Fruit fly (Drosophila melanogaster) whole organism, embryonic: ENCODE results near the gene par-6.

ENCODE experiments used
- Aef1 ChIP-seq: fragments of 200-800 bp; sonication (Bioruptor generic); IDR thresholded peaks from 3 replicates; pipeline ENCODE4 v1.3.6; 2022; ENCODE audit warnings: missing biosample characterization, missing genetic modification characterization
- Atf-2 ChIP-seq: fragments of 200-800 bp; sonication (Bioruptor generic); optimal IDR thresholded peaks from 2 replicates; lab custom pipeline; 2016; ENCODE audit warnings: missing biosample characterization, missing genetic modification characterization
- Atf3 ChIP-seq: fragments of 200-800 bp; sonication (Bioruptor generic); optimal IDR thresholded peaks from 3 replicates; lab custom pipeline; 2016; ENCODE audit warnings: missing biosample characterization, missing genetic modification characterization
- Awh ChIP-seq: fragments of 200-800 bp; sonication (Bioruptor generic); IDR thresholded peaks from 2 replicates; pipeline ENCODE4, ENCODE4 v1.3.6; 2022; ENCODE audit warnings: missing biosample characterization, missing genetic modification characterization
- Bgb ChIP-seq: fragments of 200-800 bp; sonication (Bioruptor generic); IDR thresholded peaks from 2 replicates; pipeline ENCODE4 v1.3.6; 2022; ENCODE audit warnings: missing biosample characterization, missing genetic modification characterization; ENCODE audit not compliant: partially characterized antibody
- CG10274 ChIP-seq: fragments of 200-800 bp; sonication (Bioruptor generic); optimal IDR thresholded peaks from 3 replicates; lab custom pipeline; 2017; ENCODE audit warnings: missing biosample characterization, mild to moderate bottlenecking, missing genetic modification characterization
- CG10321 ChIP-seq: fragments of 200-800 bp; sonication (Bioruptor generic); IDR thresholded peaks from 2 replicates; pipeline ENCODE4 v1.3.6; 2022; ENCODE audit warnings: missing biosample characterization, missing genetic modification characterization
- CG11247 ChIP-seq: fragments of 200-800 bp; sonication (Bioruptor generic); IDR thresholded peaks from 2 replicates; pipeline ENCODE4 v1.3.6; 2022; ENCODE audit warnings: missing biosample characterization, missing genetic modification characterization
- CG11456 ChIP-seq: fragments of 200-800 bp; sonication (Bioruptor generic); IDR thresholded peaks from 3 replicates; pipeline ENCODE4 v1.3.6; 2022; ENCODE audit warnings: missing biosample characterization, missing genetic modification characterization
- CG11504 ChIP-seq: fragments of 200-800 bp; sonication (Bioruptor generic); optimal IDR thresholded peaks from 3 replicates; lab custom pipeline; 2019; ENCODE audit warnings: missing biosample characterization, mild to moderate bottlenecking, missing genetic modification characterization, moderate library complexity
- CG12299 ChIP-seq: fragments of 200-800 bp; sonication (Bioruptor generic); optimal IDR thresholded peaks from 2 replicates; lab custom pipeline; 2018; ENCODE audit warnings: missing biosample characterization, mild to moderate bottlenecking, missing genetic modification characterization
- CG13424 ChIP-seq: fragments of 200-800 bp; sonication (Bioruptor generic); optimal IDR thresholded peaks from 2 replicates; lab custom pipeline; 2019; ENCODE audit warnings: missing biosample characterization, mild to moderate bottlenecking, missing genetic modification characterization, moderate library complexity
- CG18262 ChIP-seq: fragments of 200-800 bp; optimal IDR thresholded peaks from 3 replicates; lab custom pipeline; 2019; ENCODE audit warnings: missing biosample characterization, mild to moderate bottlenecking, missing genetic modification characterization, moderate library complexity
- CG32532 ChIP-seq: fragments of 200-800 bp; sonication (Bioruptor generic); IDR thresholded peaks from 2 replicates; pipeline ENCODE4 v1.3.6; 2022; ENCODE audit warnings: missing biosample characterization, missing genetic modification characterization
- CG3726 ChIP-seq: fragments of 200-800 bp; sonication (Bioruptor generic); IDR thresholded peaks from 3 replicates; pipeline ENCODE4, ENCODE4 v1.3.6; 2022; ENCODE audit warnings: missing biosample characterization, missing genetic modification characterization
- CG3838 ChIP-seq: fragments of 200-800 bp; sonication (Bioruptor generic); optimal IDR thresholded peaks from 3 replicates; lab custom pipeline; 2016; ENCODE audit warnings: missing biosample characterization, missing genetic modification characterization
- CG6254 ChIP-seq: fragments of 200-800 bp; sonication (Bioruptor generic); optimal IDR thresholded peaks from 3 replicates; lab custom pipeline; 2017; ENCODE audit warnings: mild to moderate bottlenecking, missing biosample characterization, missing genetic modification reagents, missing genetic modification characterization
- CG6813 ChIP-seq: fragments of 200-800 bp; sonication (Bioruptor generic); optimal IDR thresholded peaks from 2 replicates; lab custom pipeline; 2017; ENCODE audit warnings: missing biosample characterization, missing genetic modification characterization, mild to moderate bottlenecking, moderate library complexity, missing genetic modification reagents
- CTCF ChIP-seq: fragments of 200-800 bp; sonication (Bioruptor generic); optimal IDR thresholded peaks from 2 replicates; lab custom pipeline; 2017; ENCODE audit warnings: missing biosample characterization, mild to moderate bottlenecking, missing genetic modification characterization, moderate library complexity
- ERR ChIP-seq: fragments of 200-800 bp; sonication (Bioruptor generic); optimal IDR thresholded peaks from 2 replicates; lab custom pipeline; 2016; ENCODE audit warnings: missing biosample characterization, missing genetic modification characterization
- GATAe ChIP-seq: fragments of 200-800 bp; sonication (Bioruptor generic); conservative IDR thresholded peaks from 2 replicates; pipeline ENCODE4 v1.3.6; 2022; ENCODE audit warnings: missing biosample characterization, missing genetic modification characterization
- HLHmδ ChIP-seq: fragments of 200-800 bp; sonication (Bioruptor generic); optimal IDR thresholded peaks from 2 replicates; lab custom pipeline; 2018; ENCODE audit warnings: missing biosample characterization, mild to moderate bottlenecking, missing genetic modification characterization, moderate library complexity
- Hr51 ChIP-seq, 2 experiments: fragments of 200-800 bp; sonication (Bioruptor generic); optimal IDR thresholded peaks; 2 replicates in 1 of 2; 3 replicates in 1 of 2; lab custom pipeline; 2016 to 2018; ENCODE audit warnings: missing biosample characterization in 2 of 2, missing genetic modification characterization in 2 of 2, mild to moderate bottlenecking in 1 of 2, moderate library complexity in 1 of 2
- NfI ChIP-seq: fragments of 200-800 bp; sonication (Bioruptor generic); optimal IDR thresholded peaks from 3 replicates; lab custom pipeline; 2018; ENCODE audit warnings: missing biosample characterization, mild to moderate bottlenecking, missing genetic modification characterization, moderate library complexity
- Oli ChIP-seq: fragments of 200-800 bp; sonication (Bioruptor generic); optimal IDR thresholded peaks from 2 replicates; lab custom pipeline; 2018; ENCODE audit warnings: missing biosample characterization, mild to moderate bottlenecking, missing genetic modification characterization, moderate library complexity
- Poxn ChIP-seq: fragments of 200-800 bp; sonication (Bioruptor generic); IDR thresholded peaks from 2 replicates; pipeline ENCODE4 v1.3.6; 2022; ENCODE audit warnings: missing biosample characterization, missing genetic modification characterization
- Stat92E ChIP-seq, 3 experiments: fragments of >200 bp in 2 of 3; fragments of 200-800 bp in 1 of 3; sonication (Bioruptor generic) in 1 of 3; optimal IDR thresholded peaks; 2 replicates each; lab custom pipeline; 2017 to 2019; ENCODE audit warnings: missing biosample characterization in 3 of 3, missing genetic modification characterization in 3 of 3, mild to moderate bottlenecking in 1 of 3, moderate library complexity in 1 of 3
- ab ChIP-seq: fragments of 200-800 bp; sonication (Bioruptor generic); optimal IDR thresholded peaks from 2 replicates; lab custom pipeline; 2016; ENCODE audit warnings: missing biosample characterization, missing genetic modification characterization
- bab2 ChIP-seq: fragments of 200-800 bp; sonication (Bioruptor generic); optimal IDR thresholded peaks from 2 replicates; lab custom pipeline; 2016; ENCODE audit warnings: missing biosample characterization, missing genetic modification characterization
- bcd ChIP-seq: fragments of 200-800 bp; sonication (Bioruptor generic); optimal IDR thresholded peaks from 2 replicates; lab custom pipeline; 2017; ENCODE audit warnings: missing biosample characterization, mild to moderate bottlenecking, missing genetic modification characterization
- br ChIP-seq: fragments of >200 bp; optimal IDR thresholded peaks from 2 replicates; lab custom pipeline; 2017
- ci ChIP-seq: fragments of 200-800 bp; sonication (Bioruptor generic); IDR thresholded peaks from 3 replicates; pipeline ENCODE4 v1.3.6; 2022; ENCODE audit warnings: missing biosample characterization, missing genetic modification characterization
- dati ChIP-seq: fragments of 200-800 bp; sonication (Bioruptor generic); IDR thresholded peaks from 2 replicates; pipeline ENCODE4 v1.3.6; 2022; ENCODE audit warnings: missing biosample characterization, missing genetic modification characterization
- gfzf ChIP-seq: fragments of 200-800 bp; sonication (Bioruptor generic); optimal IDR thresholded peaks from 2 replicates; lab custom pipeline; 2016; ENCODE audit warnings: missing biosample characterization, mild to moderate bottlenecking, missing genetic modification characterization, moderate library complexity
- gsb ChIP-seq: fragments of 200-800 bp; sonication (Bioruptor generic); IDR thresholded peaks from 2 replicates; pipeline ENCODE4 v1.3.6; 2022; ENCODE audit warnings: missing biosample characterization, missing genetic modification characterization
- insv ChIP-seq, 2 experiments: fragments of 200-800 bp; sonication (Bioruptor generic); optimal IDR thresholded peaks; 3 replicates each; lab custom pipeline; 2016 to 2018; ENCODE audit warnings: missing biosample characterization in 2 of 2, missing genetic modification characterization in 2 of 2
- jigr1 ChIP-seq: fragments of 200-800 bp; sonication (Bioruptor generic); IDR thresholded peaks from 3 replicates; pipeline ENCODE4 v1.3.6; 2022; ENCODE audit warnings: missing biosample characterization, missing genetic modification characterization
- lola ChIP-seq, 3 experiments: fragments of >200 bp in 2 of 3; fragments of 200-800 bp in 1 of 3; sonication (Bioruptor generic) in 1 of 3; optimal IDR thresholded peaks; 2 replicates each; lab custom pipeline; 2017 to 2019; ENCODE audit warnings: missing biosample characterization in 3 of 3, missing genetic modification characterization in 3 of 3, mild to moderate bottlenecking in 1 of 3, moderate library complexity in 1 of 3
- mirr ChIP-seq: fragments of 200-800 bp; sonication (Bioruptor generic); optimal IDR thresholded peaks from 3 replicates; lab custom pipeline; 2018; ENCODE audit warnings: missing biosample characterization, mild to moderate bottlenecking, missing genetic modification characterization
- nom ChIP-seq: fragments of 200-800 bp; sonication (Bioruptor generic); optimal IDR thresholded peaks from 2 replicates; lab custom pipeline; 2017; ENCODE audit warnings: missing biosample characterization, missing genetic modification characterization, mild to moderate bottlenecking, moderate library complexity, missing genetic modification reagents
- pb ChIP-seq: fragments of 200-800 bp; sonication (Bioruptor generic); optimal IDR thresholded peaks from 3 replicates; lab custom pipeline; 2016; ENCODE audit warnings: missing biosample characterization, missing genetic modification characterization
- pho ChIP-seq: fragments of 200-800 bp; sonication (Bioruptor generic); optimal IDR thresholded peaks from 2 replicates; lab custom pipeline; 2016; ENCODE audit warnings: missing biosample characterization, missing genetic modification characterization
- phol ChIP-seq: fragments of 200-800 bp; sonication (Bioruptor generic); optimal IDR thresholded peaks from 3 replicates; lab custom pipeline; 2018; ENCODE audit warnings: missing biosample characterization, mild to moderate bottlenecking, missing genetic modification characterization, moderate library complexity
- psq ChIP-seq: fragments of 200-800 bp; sonication (Bioruptor generic); optimal IDR thresholded peaks from 2 replicates; lab custom pipeline; 2017; ENCODE audit warnings: missing biosample characterization, missing genetic modification characterization
- sim ChIP-seq: fragments of 200-800 bp; sonication (Bioruptor generic); IDR thresholded peaks from 2 replicates; pipeline ENCODE4 v1.3.6; 2022; ENCODE audit warnings: missing biosample characterization, missing genetic modification characterization
- sna ChIP-seq: fragments of 200-800 bp; sonication (Bioruptor generic); IDR thresholded peaks from 2 replicates; pipeline ENCODE4 v1.3.6; 2022; ENCODE audit warnings: missing biosample characterization, missing genetic modification characterization; ENCODE audit not compliant: partially characterized antibody
- so ChIP-seq: fragments of 200-800 bp; sonication (Bioruptor generic); IDR thresholded peaks from 3 replicates; pipeline ENCODE4 v1.3.6; 2022; ENCODE audit warnings: missing biosample characterization, missing genetic modification characterization
- sr ChIP-seq: fragments of 200-800 bp; sonication (Bioruptor generic); IDR thresholded peaks from 3 replicates; pipeline ENCODE4 v1.3.6; 2022; ENCODE audit warnings: missing biosample characterization, missing genetic modification characterization
- usp ChIP-seq: fragments of >200 bp; optimal IDR thresholded peaks from 2 replicates; lab custom pipeline; 2017; ENCODE audit warnings: missing biosample characterization, missing genetic modification characterization
- zen ChIP-seq: fragments of 200-800 bp; sonication (Bioruptor generic); optimal IDR thresholded peaks from 3 replicates; lab custom pipeline; 2018; ENCODE audit warnings: missing biosample characterization, mild to moderate bottlenecking, missing genetic modification characterization, moderate library complexity

Gene par-6

dm6 chrX:17677953-17678668, 25.0 kb upstream of the par-6 start:
- TF ChIP-seq sim (GFP tag; lab: Robert Waterston, UW) (no peak), Awh (GFP tag; lab: Robert Waterston, UW) (no peak), dati (GFP tag; lab: Robert Waterston, UW) (no peak), phol (peak; percentile 2), Oli (tag; lab: Kevin White, UChicago) (peak; percentile 4), HLHmδ (GFP tag; lab: Kevin White, UChicago) (no peak), gsb (GFP tag; lab: Robert Waterston, UW) (no peak), CG11247 (GFP tag; lab: Robert Waterston, UW) (no peak), sna (GFP tag; lab: Robert Waterston, UW) (no peak), lola (GFP tag; optimal IDR thresholded peaks at IDR 0.05; lab: Kevin White, UChicago) (peak in 1 of 3 experiments; percentile 16), Atf3 (GFP tag; lab: Kevin White, UChicago) (no peak), jigr1 (GFP tag; lab: Robert Waterston, UW) (no peak), nom (GFP tag; lab: Kevin White, UChicago) (peak; percentile 73), psq (GFP tag; lab: Kevin White, UChicago) (no peak), sr (no peak), CTCF (GFP tag; lab: Kevin White, UChicago) (no peak), gfzf (GFP tag; lab: Kevin White, UChicago) (no peak), pb (GFP tag; lab: Kevin White, UChicago) (no peak), CG11456 (GFP tag; lab: Robert Waterston, UW) (no peak), Bgb (GFP tag; lab: Robert Waterston, UW) (no peak), CG13424 (tag; lab: Kevin White, UChicago) (no peak), Poxn (GFP tag; lab: Robert Waterston, UW) (no peak), so (GFP tag; lab: Robert Waterston, UW) (no peak), mirr (GFP tag; lab: Kevin White, UChicago) (no peak), CG32532 (GFP tag; lab: Robert Waterston, UW) (no peak), br (lab: Kevin White, UChicago) (no peak), NfI (no peak), ab (GFP tag; lab: Kevin White, UChicago) (no peak), CG6813 (GFP tag; lab: Kevin White, UChicago) (no peak), bab2 (GFP tag; lab: Kevin White, UChicago) (no peak), Hr51 (GFP tag; optimal IDR thresholded peaks at IDR 0.05; lab: Kevin White, UChicago) (no peak), CG10274 (GFP tag; lab: Kevin White, UChicago) (no peak), CG18262 (tag; lab: Kevin White, UChicago) (peak; percentile 22), CG11504 (tag; lab: Kevin White, UChicago) (no peak), CG3726 (GFP tag; lab: Robert Waterston, UW) (no peak), insv (GFP tag; optimal IDR thresholded peaks at IDR 0.05; lab: Kevin White, UChicago) (no peak), ERR (GFP tag; lab: Kevin White, UChicago) (no peak), CG10321 (GFP tag; lab: Robert Waterston, UW) (no peak), usp (GFP tag; lab: Kevin White, UChicago) (no peak), CG3838 (GFP tag; lab: Kevin White, UChicago) (no peak), bcd (GFP tag; lab: Kevin White, UChicago) (no peak), ci (GFP tag; lab: Robert Waterston, UW) (0 out of 3 replicates have a peak, but pooled peaks have one; percentile 27), GATAe (GFP tag; lab: Robert Waterston, UW) (no peak), Stat92E (GFP tag; optimal IDR thresholded peaks at IDR 0.05; lab: Kevin White, UChicago) (no peak), pho (no peak), Atf-2 (GFP tag; lab: Kevin White, UChicago) (no peak), Aef1 (GFP tag; lab: Robert Waterston, UW) (no peak), CG12299 (tag; lab: Kevin White, UChicago) (no peak), zen (tag; lab: Kevin White, UChicago) (no peak), CG6254 (GFP tag; lab: Kevin White, UChicago) (no peak)
